In the genomic region with DNA sequence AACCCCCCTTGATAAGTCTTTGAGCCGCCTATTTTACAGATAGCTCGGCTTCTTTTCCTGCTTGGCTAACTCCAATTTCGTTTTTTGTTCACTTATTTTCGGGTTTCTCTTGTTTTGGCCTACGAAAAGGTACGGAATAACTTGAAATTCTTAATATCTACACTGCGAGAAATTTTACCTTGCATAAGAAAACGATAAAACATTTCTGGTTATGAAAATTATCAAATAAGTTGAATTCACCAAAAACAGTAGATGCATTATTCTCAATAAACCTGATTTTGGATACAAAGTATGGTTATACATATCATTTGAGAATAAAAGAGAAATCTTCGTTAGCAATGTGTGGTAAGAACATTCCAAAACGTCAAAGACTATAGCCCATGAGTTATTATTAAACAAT, we compare ENCODE assay signal across 5 fruit fly cellular contexts.
TF ChIP-seq lines count a peak whose summit lies in the region.

No protein-coding gene starts in this region.

- no peak for TF ChIP-seq CTCF in whole organism, embryonic (GFP tag; optimal IDR thresholded peaks at IDR 0.05; lab: Kevin White, UChicago)

TF ChIP-seq in whole organism, adult, 20 proteins besides CTCF, POLR2A, EP300 and RAD21:
- TF ChIP-seq CG11617 (GFP tag; optimal IDR thresholded peaks at IDR 0.05; lab: Kevin White, UChicago) (no peak), bab1 (GFP tag; optimal IDR thresholded peaks at IDR 0.05; lab: Kevin White, UChicago) (peak; percentile 16)

TF ChIP-seq in whole organism, embryonic, 481 proteins besides CTCF, POLR2A, EP300 and RAD21 (continues in another document):
- no peak for TF ChIP-seq CG6854 (GFP tag; optimal IDR thresholded peaks at IDR 0.05; lab: Kevin White, UChicago)
- peak in 1 of 2 experiments; percentile 62 for TF ChIP-seq bsh (GFP tag; optimal IDR thresholded peaks at IDR 0.05; lab: Kevin White, UChicago)
- TF ChIP-seq CG18011 (GFP tag; optimal IDR thresholded peaks at IDR 0.05; lab: Kevin White, UChicago) = no peak
- TF ChIP-seq CG17361 (GFP tag; IDR thresholded peaks at IDR 0.05; lab: Robert Waterston, UW) = peak; percentile 65; the same call in 2 of the 3 replicates
- peak; percentile 29 for TF ChIP-seq Hr3 (GFP tag; optimal IDR thresholded peaks at IDR 0.05; lab: Kevin White, UChicago)
- no peak; the same call in 1 of the 2 replicates for TF ChIP-seq CG32532 (GFP tag; IDR thresholded peaks at IDR 0.05; lab: Robert Waterston, UW)
- no peak for TF ChIP-seq amos (GFP tag; IDR thresholded peaks at IDR 0.05; lab: Robert Waterston, UW; ENCODE audit: partially characterized antibody)
- no peak for TF ChIP-seq sima (GFP tag; optimal IDR thresholded peaks at IDR 0.05; lab: Kevin White, UChicago)
- no peak for TF ChIP-seq otp (GFP tag; IDR thresholded peaks at IDR 0.05; lab: Robert Waterston, UW)
- TF ChIP-seq usp (GFP tag; optimal IDR thresholded peaks at IDR 0.05; lab: Kevin White, UChicago) = no peak
- no peak for TF ChIP-seq knrl (GFP tag; IDR thresholded peaks at IDR 0.05; lab: Robert Waterston, UW; ENCODE audit: partially characterized antibody)
- 0 out of 2 replicates have a peak, but pooled peaks have one; percentile 11 for TF ChIP-seq Rfx (GFP tag; IDR thresholded peaks at IDR 0.05; lab: Robert Waterston, UW)
- TF ChIP-seq CG8089 (GFP tag; optimal IDR thresholded peaks at IDR 0.05; lab: Kevin White, UChicago) = no peak
- TF ChIP-seq CG1602 (GFP tag; optimal IDR thresholded peaks at IDR 0.05; lab: Kevin White, UChicago) = no peak
- no peak for TF ChIP-seq CG7357 (GFP tag; IDR thresholded peaks at IDR 0.05; lab: Robert Waterston, UW)
- TF ChIP-seq eyg (GFP tag; optimal IDR thresholded peaks at IDR 0.05; lab: Kevin White, UChicago) = no peak
- TF ChIP-seq CG8765 (GFP tag; IDR thresholded peaks at IDR 0.05; lab: Robert Waterston, UW) = no peak
- no peak for TF ChIP-seq CG15011 (GFP tag; optimal IDR thresholded peaks at IDR 0.05; lab: Kevin White, UChicago)
- TF ChIP-seq CG11456 (GFP tag; IDR thresholded peaks at IDR 0.05; lab: Robert Waterston, UW) = no peak
- peak; percentile 34 for TF ChIP-seq CG15696 (tag; optimal IDR thresholded peaks at IDR 0.05; lab: Kevin White, UChicago)
- TF ChIP-seq CG14014 (GFP tag; IDR thresholded peaks at IDR 0.05; lab: Robert Waterston, UW) = no peak

TF ChIP-seq in whole organism, prepupa, 60 proteins besides CTCF, POLR2A, EP300 and RAD21 (continues in another document):
- peak; percentile 31 for TF ChIP-seq OdsH (GFP tag; optimal IDR thresholded peaks at IDR 0.05; lab: Kevin White, UChicago)
- TF ChIP-seq salr (GFP tag; optimal IDR thresholded peaks at IDR 0.05; lab: Kevin White, UChicago) = no peak
- no peak for TF ChIP-seq CG6854 (GFP tag; optimal IDR thresholded peaks at IDR 0.05; lab: Kevin White, UChicago)
- peak; percentile 3 for TF ChIP-seq Sox15 (GFP tag; optimal IDR thresholded peaks at IDR 0.05; lab: Kevin White, UChicago)
- TF ChIP-seq CG9139 (GFP tag; optimal IDR thresholded peaks at IDR 0.05; lab: Kevin White, UChicago) = no peak
- TF ChIP-seq Met (GFP tag; optimal IDR thresholded peaks at IDR 0.05; lab: Kevin White, UChicago) = peak; percentile 56
- TF ChIP-seq fd59A (GFP tag; optimal IDR thresholded peaks at IDR 0.05; lab: Kevin White, UChicago) = peak; percentile 11
- TF ChIP-seq vri (GFP tag; optimal IDR thresholded peaks at IDR 0.05; lab: Kevin White, UChicago) = no peak
- peak; percentile 77 for TF ChIP-seq svp (GFP tag; lab: Kevin White, UChicago)
- peak; percentile 17 for TF ChIP-seq Ets21C (GFP tag; optimal IDR thresholded peaks at IDR 0.05; lab: Kevin White, UChicago)
- TF ChIP-seq CG8319 (GFP tag; optimal IDR thresholded peaks at IDR 0.05; lab: Kevin White, UChicago) = no peak
- TF ChIP-seq fkh (GFP tag; optimal IDR thresholded peaks at IDR 0.05; lab: Kevin White, UChicago) = no peak
- peak; percentile 46 for TF ChIP-seq Ets96B (tag; optimal IDR thresholded peaks at IDR 0.05; lab: Kevin White, UChicago)
- TF ChIP-seq Hr39 (GFP tag; optimal IDR thresholded peaks at IDR 0.05; lab: Kevin White, UChicago) = peak; percentile 49
- TF ChIP-seq CG4318 (GFP tag; optimal IDR thresholded peaks at IDR 0.05; lab: Kevin White, UChicago) = no peak
- peak; percentile 52 for TF ChIP-seq pdm3 (GFP tag; optimal IDR thresholded peaks at IDR 0.05; lab: Kevin White, UChicago)
- peak; percentile 22 for TF ChIP-seq CG3032 (tag; optimal IDR thresholded peaks at IDR 0.05; lab: Kevin White, UChicago)
- no peak for TF ChIP-seq CG6276 (GFP tag; optimal IDR thresholded peaks at IDR 0.05; lab: Kevin White, UChicago)
- TF ChIP-seq dsx (GFP tag; optimal IDR thresholded peaks at IDR 0.05; lab: Kevin White, UChicago; ENCODE audit: poor library complexity, severe bottlenecking) = peak; percentile 24
- TF ChIP-seq Sox14 (GFP tag; optimal IDR thresholded peaks at IDR 0.05; lab: Kevin White, UChicago) = peak; percentile 53
- TF ChIP-seq CG6792 (GFP tag; optimal IDR thresholded peaks at IDR 0.05; lab: Kevin White, UChicago) = no peak
- TF ChIP-seq Gug (GFP tag; IDR thresholded peaks at IDR 0.05; lab: Robert Waterston, UW) = no peak

TF ChIP-seq in whole organism, pupa, 21 proteins besides CTCF, POLR2A, EP300 and RAD21:
- TF ChIP-seq CG8159 (tag; optimal IDR thresholded peaks at IDR 0.05; lab: Kevin White, UChicago) (peak; percentile 61), CG14655 (GFP tag; optimal IDR thresholded peaks at IDR 0.05; lab: Kevin White, UChicago) (peak; percentile 46), CG17806 (tag; optimal IDR thresholded peaks at IDR 0.05; lab: Kevin White, UChicago) (peak; percentile 40), Snoo (tag; optimal IDR thresholded peaks at IDR 0.05; lab: Kevin White, UChicago) (peak; percentile 8), CG8301 (tag; optimal IDR thresholded peaks at IDR 0.05; lab: Kevin White, UChicago) (peak; percentile 21), CG34367 (tag; optimal IDR thresholded peaks at IDR 0.05; lab: Kevin White, UChicago) (peak; percentile 27), CG9948 (tag; optimal IDR thresholded peaks at IDR 0.05; lab: Kevin White, UChicago) (peak; percentile 37), fd96Ca (GFP tag; IDR thresholded peaks at IDR 0.05; lab: Robert Waterston, UW) (no peak), CG15710 (tag; optimal IDR thresholded peaks at IDR 0.05; lab: Kevin White, UChicago) (peak; percentile 18), Pif1B (GFP tag; optimal IDR thresholded peaks at IDR 0.05; lab: Kevin White, UChicago) (no peak)

TF ChIP-seq in whole organism, wandering third instar larva, 38 proteins besides CTCF, POLR2A, EP300 and RAD21:
- no peak for TF ChIP-seq Jra (GFP tag; optimal IDR thresholded peaks at IDR 0.05; lab: Kevin White, UChicago)
- peak; percentile 34 for TF ChIP-seq Hnf4 (GFP tag; optimal IDR thresholded peaks at IDR 0.05; lab: Kevin White, UChicago)
- no peak for TF ChIP-seq Myc (optimal IDR thresholded peaks at IDR 0.05; lab: Kevin White, UChicago)
- peak; percentile 43 for TF ChIP-seq tai (GFP tag; optimal IDR thresholded peaks at IDR 0.05; lab: Kevin White, UChicago)
- peak in 1 of 2 experiments; percentile 27 for TF ChIP-seq foxo (GFP tag; optimal IDR thresholded peaks at IDR 0.05; lab: Kevin White, UChicago)
- TF ChIP-seq h (GFP tag; optimal IDR thresholded peaks at IDR 0.05; lab: Kevin White, UChicago) = peak; percentile 9
- no peak for TF ChIP-seq Mio (GFP tag; optimal IDR thresholded peaks at IDR 0.05; lab: Kevin White, UChicago)
- TF ChIP-seq woc (GFP tag; optimal IDR thresholded peaks at IDR 0.05; lab: Kevin White, UChicago) = peak; percentile 12
- peak; percentile 55 for TF ChIP-seq fru (GFP tag; optimal IDR thresholded peaks at IDR 0.05; lab: Kevin White, UChicago)
- TF ChIP-seq HLH106 (tag; optimal IDR thresholded peaks at IDR 0.05; lab: Kevin White, UChicago) = peak; percentile 34
- TF ChIP-seq OdsH (GFP tag; optimal IDR thresholded peaks at IDR 0.05; lab: Kevin White, UChicago) = peak; percentile 2
- peak; percentile 62 for TF ChIP-seq Sp1 (GFP tag; optimal IDR thresholded peaks at IDR 0.05; lab: Kevin White, UChicago)
- peak; percentile 24 for TF ChIP-seq rgr (GFP tag; optimal IDR thresholded peaks at IDR 0.05; lab: Kevin White, UChicago)
